Worm (Caenorhabditis elegans) whole organism, late embryonic: ENCODE data around the gene F01F1.14.

Source experiments
- ceh-22 ChIP-seq: sonication (generic microtip); optimal IDR thresholded peaks from 2 replicates; lab custom pipeline; 2017; ENCODE audit warnings: missing biosample characterization, missing genetic modification characterization
- ceh-34 ChIP-seq: sonication (generic microtip); optimal IDR thresholded peaks from 2 replicates; lab custom pipeline; 2016; ENCODE audit warnings: mild to moderate bottlenecking, missing genetic modification characterization, missing compliant biosample characterization
- ceh-9 ChIP-seq: sonication (generic microtip); optimal IDR thresholded peaks from 2 replicates; lab custom pipeline; 2016; ENCODE audit warnings: mild to moderate bottlenecking, missing genetic modification characterization, inconsistent platforms, missing compliant biosample characterization
- elt-4 ChIP-seq: sonication (generic microtip); optimal IDR thresholded peaks from 2 replicates; lab custom pipeline; 2016; ENCODE audit warnings: missing genetic modification characterization, missing compliant biosample characterization
- ets-4 ChIP-seq: sonication (generic microtip); optimal IDR thresholded peaks from 2 replicates; lab custom pipeline; 2016; ENCODE audit warnings: missing genetic modification characterization, missing compliant biosample characterization
- fkh-10 ChIP-seq: fragments of 150-350 bp; optimal IDR thresholded peaks from 2 replicates; lab custom pipeline; 2014; ENCODE audit warnings: missing biosample characterization, missing genetic modification reagents, missing genetic modification characterization
- madf-2 ChIP-seq: sonication (generic microtip); optimal IDR thresholded peaks from 2 replicates; lab custom pipeline; 2017; ENCODE audit warnings: missing genetic modification characterization, missing compliant biosample characterization
- nhr-11 ChIP-seq: fragments of 150-350 bp; optimal IDR thresholded peaks from 2 replicates; lab custom pipeline; 2014; ENCODE audit warnings: missing biosample characterization, missing genetic modification characterization
- tbx-2 ChIP-seq: sonication (generic microtip); optimal IDR thresholded peaks from 2 replicates; lab custom pipeline; 2016; ENCODE audit warnings: missing genetic modification characterization, missing compliant biosample characterization
- unc-86 ChIP-seq: sonication (generic microtip); optimal IDR thresholded peaks from 2 replicates; lab custom pipeline; 2016; ENCODE audit warnings: missing genetic modification characterization, missing compliant biosample characterization

ce11 chrIII:5869429-5869828 is 13.3 kb downstream of the F01F1.14 start, which contains the start of gene F01F1.15:
- TF ChIP-seq ets-4 (tag; lab: Kevin White, UChicago), result no peak
- no peak for TF ChIP-seq ceh-34 (tag; lab: Kevin White, UChicago)
- TF ChIP-seq ceh-22 (tag; lab: Kevin White, UChicago), result no peak
- TF ChIP-seq ceh-9, result no peak
- TF ChIP-seq tbx-2 (tag; lab: Kevin White, UChicago), result no peak
- TF ChIP-seq nhr-11 (tag; lab: Kevin White, UChicago), result no peak
- no peak for TF ChIP-seq elt-4
- no peak for TF ChIP-seq madf-2
- no peak for TF ChIP-seq unc-86 (tag; lab: Kevin White, UChicago)
- no peak for TF ChIP-seq fkh-10
